Fruit fly (Drosophila melanogaster) whole organism, wandering third instar larva: Measurements from ENCODE around the gene CG15923.

Experiments
- Abd-B ChIP-seq: fragments of >200 bp; optimal IDR thresholded peaks from 2 replicates; lab custom pipeline; 2017; ENCODE audit warnings: missing biosample characterization, missing genetic modification characterization
- CG32264 ChIP-seq: fragments of 200-800 bp; sonication (Bioruptor generic); optimal IDR thresholded peaks from 2 replicates; lab custom pipeline; 2016; ENCODE audit warnings: missing biosample characterization, missing genetic modification characterization
- CG9705 ChIP-seq: fragments of 200-800 bp; sonication (Bioruptor generic); optimal IDR thresholded peaks from 2 replicates; lab custom pipeline; 2018; ENCODE audit warnings: missing biosample characterization, mild to moderate bottlenecking, missing genetic modification characterization
- CrebA ChIP-seq: fragments of 200-800 bp; sonication (Bioruptor generic); optimal IDR thresholded peaks from 2 replicates; lab custom pipeline; 2016; ENCODE audit warnings: missing biosample characterization, mild to moderate bottlenecking, missing genetic modification characterization, borderline replicate concordance
- Dfd ChIP-seq: fragments of >200 bp; optimal IDR thresholded peaks from 2 replicates; lab custom pipeline; 2017; ENCODE audit warnings: missing biosample characterization, missing genetic modification characterization
- Dif ChIP-seq: fragments of 200-275, 200-300 bp; sonication (Bioruptor generic); optimal IDR thresholded peaks from 2 replicates; lab custom pipeline; 2018; ENCODE audit warnings: missing biosample characterization, missing genetic modification characterization; ENCODE audit not compliant: partially characterized antibody
- GATAd ChIP-seq: sonication (Bioruptor generic); optimal IDR thresholded peaks from 2 replicates; lab custom pipeline; 2016; ENCODE audit warnings: missing biosample characterization, missing genetic modification characterization
- HLH106 ChIP-seq: fragments of 200-800 bp; optimal IDR thresholded peaks from 3 replicates; lab custom pipeline; 2019; ENCODE audit warnings: missing biosample characterization, mild to moderate bottlenecking, missing genetic modification characterization, moderate library complexity
- Hnf4 ChIP-seq: fragments of 200-800 bp; sonication (Bioruptor generic); optimal IDR thresholded peaks from 2 replicates; lab custom pipeline; 2016; ENCODE audit warnings: missing biosample characterization, mild to moderate bottlenecking, missing genetic modification characterization
- Hr78 ChIP-seq: fragments of >200 bp; optimal IDR thresholded peaks from 2 replicates; lab custom pipeline; 2017; ENCODE audit warnings: missing biosample characterization, missing genetic modification characterization
- N ChIP-seq: fragments of >200 bp; optimal IDR thresholded peaks from 2 replicates; lab custom pipeline; 2018; ENCODE audit warnings: missing biosample characterization, missing external identifiers, missing genetic modification characterization
- OdsH ChIP-seq: fragments of 200-800 bp; sonication (Bioruptor generic); optimal IDR thresholded peaks from 2 replicates; lab custom pipeline; 2016; ENCODE audit warnings: missing biosample characterization, mild to moderate bottlenecking, missing genetic modification characterization
- Sp1 ChIP-seq: fragments of 200-800 bp; sonication (Bioruptor generic); optimal IDR thresholded peaks from 3 replicates; lab custom pipeline; 2019; ENCODE audit warnings: missing biosample characterization, mild to moderate bottlenecking, missing genetic modification characterization, moderate library complexity
- br ChIP-seq: fragments of 200-800 bp; sonication (Bioruptor generic); optimal IDR thresholded peaks from 2 replicates; lab custom pipeline; 2016; ENCODE audit warnings: missing biosample characterization, missing genetic modification characterization
- brk ChIP-seq: fragments of 200-800 bp; sonication (Bioruptor generic); optimal IDR thresholded peaks from 2 replicates; lab custom pipeline; 2016; ENCODE audit warnings: missing biosample characterization, mild to moderate bottlenecking, missing genetic modification characterization
- dl ChIP-seq, 2 experiments: fragments of 175-275, 200-275 bp in 1 of 2; fragments of 200-275 bp in 1 of 2; sonication (Bioruptor generic); optimal IDR thresholded peaks; lab custom pipeline; 2018; ENCODE audit warnings: mild to moderate bottlenecking in 2 of 2, missing biosample characterization in 2 of 2, missing genetic modification characterization in 2 of 2, moderate library complexity in 2 of 2; ENCODE audit not compliant: partially characterized antibody in 2 of 2, insufficient read depth in 1 of 2
- dmrt93B ChIP-seq: fragments of 200-800 bp; sonication (Bioruptor generic); optimal IDR thresholded peaks from 2 replicates; lab custom pipeline; 2018; ENCODE audit warnings: missing biosample characterization, mild to moderate bottlenecking, missing genetic modification characterization
- dsf ChIP-seq: sonication (Bioruptor generic); optimal IDR thresholded peaks from 2 replicates; lab custom pipeline; 2016; ENCODE audit warnings: missing biosample characterization, missing genetic modification characterization, borderline replicate concordance
- foxo ChIP-seq, 2 experiments: fragments of 200-800 bp; sonication (Bioruptor generic); optimal IDR thresholded peaks; 2 replicates in 1 of 2; 3 replicates in 1 of 2; lab custom pipeline; 2016 to 2017; ENCODE audit warnings: missing biosample characterization in 2 of 2, missing genetic modification characterization in 2 of 2
- fru ChIP-seq: fragments of 200-800 bp; sonication (Bioruptor generic); optimal IDR thresholded peaks from 3 replicates; lab custom pipeline; 2016; ENCODE audit warnings: missing biosample characterization, mild to moderate bottlenecking, missing genetic modification characterization
- jim ChIP-seq: fragments of 175-275, 200-325 bp; sonication (Bioruptor generic); optimal IDR thresholded peaks from 2 replicates; lab custom pipeline; 2016; ENCODE audit warnings: missing biosample characterization, mild to moderate bottlenecking, missing genetic modification characterization
- pan ChIP-seq: fragments of >200 bp; optimal IDR thresholded peaks from 2 replicates; lab custom pipeline; 2017
- psq ChIP-seq: fragments of 200-800 bp; sonication (Bioruptor generic); optimal IDR thresholded peaks from 3 replicates; lab custom pipeline; 2017; ENCODE audit warnings: missing biosample characterization, mild to moderate bottlenecking, missing genetic modification characterization, moderate library complexity
- rgr ChIP-seq: fragments of 200-800 bp; sonication (Bioruptor generic); optimal IDR thresholded peaks from 3 replicates; lab custom pipeline; 2016; ENCODE audit warnings: missing biosample characterization, mild to moderate bottlenecking, missing genetic modification characterization
- sage ChIP-seq: fragments of 200-800 bp; sonication (Bioruptor generic); optimal IDR thresholded peaks from 2 replicates; lab custom pipeline; 2016; ENCODE audit warnings: missing biosample characterization, mild to moderate bottlenecking, missing genetic modification characterization
- sv ChIP-seq: fragments of 200-800 bp; sonication (Bioruptor generic); optimal IDR thresholded peaks from 3 replicates; lab custom pipeline; 2016; ENCODE audit warnings: missing biosample characterization, missing genetic modification characterization
- tai ChIP-seq: sonication (Bioruptor generic); optimal IDR thresholded peaks from 2 replicates; lab custom pipeline; 2016; ENCODE audit warnings: missing biosample characterization, missing genetic modification characterization
- usp ChIP-seq: fragments of >200 bp; optimal IDR thresholded peaks from 2 replicates; lab custom pipeline; 2017; ENCODE audit warnings: missing biosample characterization, missing genetic modification characterization
- woc ChIP-seq: sonication (Bioruptor generic); optimal IDR thresholded peaks from 2 replicates; lab custom pipeline; 2016; ENCODE audit warnings: missing biosample characterization, mild to moderate bottlenecking, missing genetic modification characterization

The CG15923 gene

DNA sequence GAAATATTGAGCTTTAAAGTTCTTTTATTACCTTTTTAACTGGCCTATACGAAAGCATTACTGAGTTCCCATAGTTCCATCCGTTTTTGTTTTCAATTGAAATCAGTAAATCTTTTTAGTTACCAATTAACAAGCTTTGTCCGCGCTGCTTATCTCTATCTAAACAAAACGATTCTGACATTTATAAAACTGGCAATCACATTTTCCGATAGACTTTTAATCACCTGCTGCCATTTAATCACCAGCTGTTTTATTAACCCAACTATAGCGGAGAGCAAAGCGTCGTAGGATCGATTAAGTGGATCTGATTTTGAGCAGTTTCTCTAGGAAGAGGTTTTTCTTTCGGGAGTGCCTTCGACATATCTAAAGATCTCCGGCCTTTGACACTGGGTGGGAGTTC lies 14.1 kb downstream of the CG15923 start:
- no peak for TF ChIP-seq N (GFP tag; lab: Kevin White, UChicago)
- no peak for TF ChIP-seq GATAd (GFP tag; lab: Kevin White, UChicago)
- no peak for TF ChIP-seq usp
- TF ChIP-seq pan = no peak
- TF ChIP-seq CrebA (GFP tag; lab: Kevin White, UChicago) = no peak
- no peak for TF ChIP-seq br (GFP tag; lab: Kevin White, UChicago)
- no peak for TF ChIP-seq Hr78 (GFP tag; lab: Kevin White, UChicago)

- TF ChIP-seq Hnf4 (no peak), usp (no peak), Hr78 (GFP tag; lab: Kevin White, UChicago) (no peak), brk (GFP tag; lab: Kevin White, UChicago) (no peak), foxo (GFP tag; optimal IDR thresholded peaks at IDR 0.05; lab: Kevin White, UChicago) (no peak), sage (GFP tag; lab: Kevin White, UChicago) (no peak), Dif (GFP tag; lab: Kevin White, UChicago) (no peak)
Observed at dm6 chr3R:20600109-20600508, 16.6 kb downstream of the CG15923 start.

DNA sequence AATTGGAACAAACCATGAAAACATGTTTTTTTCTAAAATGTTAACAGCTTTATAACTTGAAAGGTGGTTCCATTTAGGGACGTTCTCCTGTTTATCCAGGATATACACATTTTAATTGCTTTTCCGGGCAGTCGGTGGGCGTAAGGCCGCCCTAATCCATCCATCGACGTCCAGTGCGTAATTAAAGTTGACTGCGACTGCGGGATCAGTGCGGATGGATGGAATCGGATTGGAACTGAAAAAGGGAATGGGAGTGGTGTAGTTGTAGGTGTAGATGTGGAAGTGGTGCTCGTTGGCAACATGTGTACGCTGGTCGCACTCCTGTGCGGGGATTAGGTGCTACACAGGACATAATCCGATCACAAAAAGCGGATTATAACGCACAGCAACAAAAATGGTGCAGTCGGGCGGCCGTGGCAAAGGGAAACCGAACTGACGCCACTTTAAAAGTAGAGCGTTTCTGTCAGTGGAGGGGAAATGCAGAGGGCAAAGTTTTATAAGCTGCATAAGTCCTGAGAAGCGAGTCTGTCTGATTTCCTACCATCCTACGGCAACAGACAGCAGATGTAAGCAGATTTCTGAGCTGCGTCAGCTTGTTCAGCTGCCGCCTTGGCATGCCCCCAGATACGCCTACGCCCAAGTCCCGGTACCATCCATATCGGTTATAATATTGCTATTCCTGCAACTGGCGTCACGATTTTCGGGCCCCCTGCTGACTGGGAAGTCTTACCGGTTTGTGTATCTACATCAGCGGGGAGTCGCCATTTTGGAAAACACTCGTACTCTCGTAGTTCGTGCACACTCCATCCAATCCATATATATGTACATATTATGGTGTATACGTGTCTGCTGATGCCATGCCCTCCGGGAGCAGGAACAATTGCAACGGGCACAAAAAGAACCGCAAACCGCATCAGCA lies 19.0 kb downstream of the CG15923 start:
- no peak for TF ChIP-seq Dfd (GFP tag; lab: Kevin White, UChicago)
- TF ChIP-seq psq (GFP tag; lab: Kevin White, UChicago) = no peak
- no peak for TF ChIP-seq CG32264
- TF ChIP-seq br (GFP tag; lab: Kevin White, UChicago) = no peak
- TF ChIP-seq GATAd (GFP tag; lab: Kevin White, UChicago) = no peak
- TF ChIP-seq woc = no peak
- TF ChIP-seq OdsH = no peak
- TF ChIP-seq dsf (GFP tag; lab: Kevin White, UChicago) = no peak
- no peak for TF ChIP-seq rgr
- TF ChIP-seq pan = no peak
- TF ChIP-seq CG9705 (GFP tag; lab: Kevin White, UChicago) = no peak
- TF ChIP-seq dl (GFP tag; optimal IDR thresholded peaks at IDR 0.05; lab: Kevin White, UChicago; ENCODE audit: insufficient read depth in 1 of 2, partially characterized antibody in 2 of 2) = no peak
- TF ChIP-seq dmrt93B (GFP tag; lab: Kevin White, UChicago) = no peak

DNA sequence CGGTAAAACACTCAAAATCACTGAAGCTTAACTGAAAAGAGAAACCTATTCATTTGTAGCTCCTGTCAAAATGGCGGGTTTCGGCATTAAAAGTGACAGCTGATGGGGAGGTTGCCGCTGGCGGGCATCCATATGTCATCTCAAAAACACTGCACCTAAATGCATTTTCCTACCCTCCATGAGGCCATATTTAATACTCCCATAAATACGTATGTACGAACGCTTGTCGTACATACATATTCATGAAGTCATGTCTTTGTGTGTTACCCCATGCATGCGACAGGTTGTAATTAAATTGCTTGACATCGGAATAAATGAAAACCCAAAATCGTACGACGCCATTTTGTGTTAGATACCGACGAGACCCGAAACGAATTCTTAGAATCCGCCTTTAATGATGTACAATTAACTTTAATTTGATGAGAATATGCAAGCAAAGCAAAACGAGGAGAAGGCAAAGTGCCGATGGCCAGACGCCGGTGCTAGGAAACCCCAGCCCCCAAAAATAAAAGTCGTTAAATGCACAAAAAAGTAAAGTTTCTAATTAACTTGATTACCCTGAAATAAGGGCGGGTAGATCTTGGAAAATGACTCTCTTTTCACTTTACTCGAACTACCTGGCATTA lies 20.3 kb downstream of the CG15923 start:
- TF ChIP-seq Sp1 (GFP tag; lab: Kevin White, UChicago) = no peak
- TF ChIP-seq CG32264 = no peak
- no peak for TF ChIP-seq usp
- TF ChIP-seq tai (GFP tag; lab: Kevin White, UChicago) = no peak
- TF ChIP-seq foxo (GFP tag; optimal IDR thresholded peaks at IDR 0.05; lab: Kevin White, UChicago) = no peak

DNA sequence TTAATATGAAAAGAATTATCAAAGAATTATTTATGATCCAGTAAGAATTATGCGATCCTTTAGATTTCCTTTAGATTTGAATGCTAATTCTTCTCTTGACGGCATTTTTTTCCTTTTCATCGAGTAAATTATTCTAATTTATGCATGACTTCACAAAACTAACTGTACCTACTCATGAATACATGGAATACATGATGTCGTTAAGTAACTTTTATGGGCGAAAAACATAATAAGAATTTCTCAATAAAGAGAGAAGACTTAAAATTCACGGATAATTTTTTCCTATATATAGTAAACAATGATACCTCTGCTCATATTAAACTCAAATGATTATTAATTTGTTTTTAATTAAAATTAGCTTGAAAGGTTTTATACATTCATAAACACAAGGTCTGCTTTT lies 20.8 kb downstream of the CG15923 start:
- no peak for TF ChIP-seq fru (GFP tag; lab: Kevin White, UChicago)
- TF ChIP-seq brk (GFP tag; lab: Kevin White, UChicago) = no peak
- no peak for TF ChIP-seq GATAd (GFP tag; lab: Kevin White, UChicago)
- TF ChIP-seq sv = no peak
- no peak for TF ChIP-seq woc
- no peak for TF ChIP-seq Abd-B (GFP tag; lab: Kevin White, UChicago)
- no peak for TF ChIP-seq N (GFP tag; lab: Kevin White, UChicago)

DNA sequence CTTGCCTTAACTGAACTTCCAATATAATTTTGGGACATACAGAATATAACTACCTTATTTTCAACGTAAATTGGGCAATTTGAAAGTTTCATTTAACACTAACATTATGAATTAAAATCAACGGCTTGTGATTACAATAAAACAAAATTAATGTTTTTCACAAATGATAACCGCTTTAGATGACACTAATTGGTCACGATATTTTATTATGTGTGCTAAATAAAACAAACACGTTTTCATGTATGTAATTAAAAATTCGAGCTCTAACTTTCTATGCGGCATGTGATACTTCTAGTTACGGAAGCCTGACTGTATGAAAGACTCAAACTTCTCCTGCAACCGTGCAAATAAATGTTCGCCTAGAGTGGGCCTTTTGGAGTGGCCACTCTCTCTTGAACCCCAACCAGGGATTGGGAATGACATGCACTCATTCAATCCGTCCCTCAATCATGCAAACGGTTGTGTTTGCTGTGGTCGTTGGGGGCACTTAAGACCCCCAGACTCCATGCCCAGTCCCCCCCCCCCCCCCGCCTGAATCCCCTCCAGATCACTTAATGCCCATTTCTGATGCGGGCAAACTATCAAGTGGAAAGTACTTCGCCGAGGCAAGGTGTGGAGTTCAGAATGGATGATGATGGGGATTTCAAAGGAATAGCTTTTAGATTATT lies 21.4 kb downstream of the CG15923 start:
- TF ChIP-seq OdsH (no peak), GATAd (GFP tag; lab: Kevin White, UChicago) (no peak), N (GFP tag; lab: Kevin White, UChicago) (no peak), sv (no peak), HLH106 (tag; lab: Kevin White, UChicago) (no peak), jim (GFP tag; lab: Kevin White, UChicago) (no peak), fru (GFP tag; lab: Kevin White, UChicago) (no peak), woc (no peak), CrebA (GFP tag; lab: Kevin White, UChicago) (no peak), Sp1 (GFP tag; lab: Kevin White, UChicago) (no peak), br (GFP tag; lab: Kevin White, UChicago) (no peak)
